Fruit fly (Drosophila melanogaster) whole organism: ENCODE measurements around the gene CG15506.

Source experiments
- CG8478 ChIP-seq: fragments of >200 bp; optimal IDR thresholded peaks from 2 replicates; lab custom pipeline; 2018; ENCODE audit warnings: inconsistent platforms
- Dll ChIP-seq: fragments of >200 bp; optimal IDR thresholded peaks from 2 replicates; lab custom pipeline; 2017
- EcR ChIP-seq, 2 experiments: fragments of >200 bp; optimal IDR thresholded peaks; 2 replicates each; lab custom pipeline; 2017; ENCODE audit warnings: missing biosample characterization in 2 of 2, missing genetic modification characterization in 2 of 2, missing genetic modification reagents in 2 of 2
- pan ChIP-seq: fragments of >200 bp; optimal IDR thresholded peaks from 2 replicates; lab custom pipeline; 2017
- psq ChIP-seq: fragments of >200 bp; optimal IDR thresholded peaks from 2 replicates; lab custom pipeline; 2017
- usp ChIP-seq: fragments of >200 bp; optimal IDR thresholded peaks from 2 replicates; lab custom pipeline; 2017; ENCODE audit warnings: missing biosample characterization, missing genetic modification characterization, mixed read lengths

The CG15506 gene

DNA sequence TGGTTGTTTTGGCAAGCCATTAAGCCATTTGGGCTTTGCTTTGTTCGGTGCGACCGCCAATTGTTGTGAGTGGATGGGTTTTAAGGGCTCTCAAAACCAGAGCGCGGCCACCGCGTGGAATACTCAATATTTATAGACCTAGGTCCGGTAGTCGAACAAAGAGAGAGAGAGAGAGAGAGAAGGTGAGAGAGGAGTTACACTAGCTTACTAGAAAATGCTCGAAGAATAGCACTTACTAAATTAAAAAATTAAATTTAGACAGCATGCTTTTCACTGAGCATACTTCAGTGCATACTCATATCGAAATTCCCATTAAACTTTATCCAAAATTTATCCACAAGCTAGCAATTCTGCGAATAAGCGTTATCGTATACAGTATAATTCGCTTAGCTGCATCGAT is 41.6 kb downstream of the CG15506 start:
- no peak for TF ChIP-seq Dll (lab: Kevin White, UChicago)

DNA sequence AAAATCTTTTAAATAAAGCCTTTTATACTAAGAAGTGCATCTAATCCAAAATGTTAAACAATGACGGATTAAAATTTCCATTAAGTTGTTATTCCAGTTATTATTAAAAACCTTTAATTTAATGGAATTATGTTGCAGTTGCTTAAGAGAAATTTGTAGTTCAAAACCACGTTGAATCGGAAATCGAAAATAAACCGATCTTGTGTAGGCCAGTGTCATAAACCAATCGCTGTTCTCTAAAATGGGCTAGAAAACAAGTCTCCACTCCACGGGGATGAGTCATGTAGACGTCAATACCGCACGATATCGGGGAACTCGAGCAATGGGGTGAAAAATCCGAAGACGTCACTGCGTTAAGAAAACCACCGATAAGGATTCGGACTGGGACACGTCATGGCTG is 43.1 kb downstream of the CG15506 start:
- TF ChIP-seq psq (lab: Kevin White, UChicago) (no peak), EcR (GFP tag; optimal IDR thresholded peaks at IDR 0.05; lab: Kevin White, UChicago) (no peak), pan (lab: Kevin White, UChicago) (no peak), Dll (lab: Kevin White, UChicago) (no peak), CG8478 (lab: Kevin White, UChicago) (no peak), usp (GFP tag; lab: Kevin White, UChicago) (no peak)

DNA sequence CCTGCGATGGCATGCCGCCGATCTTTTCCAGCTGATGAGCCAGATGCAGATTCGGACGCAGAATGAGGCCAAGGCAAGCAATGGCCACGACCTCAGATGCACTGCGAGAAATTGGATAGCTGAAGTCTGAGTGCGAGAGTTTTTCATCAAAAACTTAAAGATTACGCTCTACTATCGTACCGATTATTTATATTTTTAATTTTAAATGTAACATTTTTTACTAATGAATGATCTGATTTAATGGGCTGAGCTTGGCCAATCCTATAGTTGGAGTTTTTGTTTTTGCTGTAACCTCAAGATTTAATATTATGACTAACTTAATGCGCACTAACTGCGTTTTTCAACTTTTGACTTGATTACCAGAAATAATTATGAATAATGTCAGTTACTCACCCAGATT is 43.8 kb downstream of the CG15506 start:
- no peak for TF ChIP-seq Dll (lab: Kevin White, UChicago)
- TF ChIP-seq usp (GFP tag; lab: Kevin White, UChicago): no peak
- no peak for TF ChIP-seq CG8478 (lab: Kevin White, UChicago)
- TF ChIP-seq psq (lab: Kevin White, UChicago): no peak

DNA sequence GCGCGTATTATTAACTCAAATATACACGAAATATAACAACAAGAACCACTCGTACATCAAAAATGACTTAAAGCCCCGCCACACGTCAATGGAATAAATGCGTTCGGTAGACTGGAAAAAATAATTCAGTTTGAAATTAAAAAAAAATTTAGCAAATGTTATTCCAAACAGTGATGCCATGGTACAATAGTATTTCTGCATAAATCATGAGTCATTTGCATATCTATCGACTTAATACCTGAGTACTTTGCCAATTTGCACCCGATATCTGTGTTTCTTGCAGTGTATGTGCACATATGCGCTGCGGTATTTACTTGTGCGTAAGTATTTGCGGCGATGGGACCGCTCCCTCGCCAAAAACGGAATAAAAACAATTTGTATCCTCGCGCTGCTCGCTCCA is 44.7 kb downstream of the CG15506 start:
- no peak for TF ChIP-seq pan (lab: Kevin White, UChicago)
- TF ChIP-seq usp (GFP tag; lab: Kevin White, UChicago): no peak
- TF ChIP-seq EcR (GFP tag; optimal IDR thresholded peaks at IDR 0.05; lab: Kevin White, UChicago): peak in 1 of 2 experiments; percentile 45

DNA sequence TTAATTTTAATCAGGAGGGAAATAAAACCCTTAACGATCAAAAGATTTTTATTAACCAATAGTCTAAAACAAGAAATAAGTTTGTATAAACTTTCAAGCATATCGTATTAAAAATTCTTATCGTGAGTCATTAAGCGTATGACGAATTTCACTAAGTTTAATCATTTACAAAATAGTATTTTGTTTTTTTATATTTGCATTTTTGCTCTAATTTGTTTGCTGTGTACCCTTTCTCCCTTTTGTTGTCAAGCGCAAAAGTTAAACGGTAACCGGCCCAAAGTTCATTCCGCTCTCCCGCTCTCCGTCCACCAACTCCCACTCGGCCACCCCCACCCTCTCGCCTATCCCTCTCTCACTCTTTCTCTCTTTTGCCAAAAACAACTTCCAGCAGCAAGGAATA is 45.3 kb downstream of the CG15506 start:
- TF ChIP-seq psq (lab: Kevin White, UChicago): no peak
- TF ChIP-seq Dll (lab: Kevin White, UChicago): no peak
- TF ChIP-seq usp (GFP tag; lab: Kevin White, UChicago): no peak
- no peak for TF ChIP-seq CG8478 (lab: Kevin White, UChicago)
- no peak for TF ChIP-seq pan (lab: Kevin White, UChicago)
- TF ChIP-seq EcR (GFP tag; optimal IDR thresholded peaks at IDR 0.05; lab: Kevin White, UChicago): peak in 1 of 2 experiments; percentile 32

DNA sequence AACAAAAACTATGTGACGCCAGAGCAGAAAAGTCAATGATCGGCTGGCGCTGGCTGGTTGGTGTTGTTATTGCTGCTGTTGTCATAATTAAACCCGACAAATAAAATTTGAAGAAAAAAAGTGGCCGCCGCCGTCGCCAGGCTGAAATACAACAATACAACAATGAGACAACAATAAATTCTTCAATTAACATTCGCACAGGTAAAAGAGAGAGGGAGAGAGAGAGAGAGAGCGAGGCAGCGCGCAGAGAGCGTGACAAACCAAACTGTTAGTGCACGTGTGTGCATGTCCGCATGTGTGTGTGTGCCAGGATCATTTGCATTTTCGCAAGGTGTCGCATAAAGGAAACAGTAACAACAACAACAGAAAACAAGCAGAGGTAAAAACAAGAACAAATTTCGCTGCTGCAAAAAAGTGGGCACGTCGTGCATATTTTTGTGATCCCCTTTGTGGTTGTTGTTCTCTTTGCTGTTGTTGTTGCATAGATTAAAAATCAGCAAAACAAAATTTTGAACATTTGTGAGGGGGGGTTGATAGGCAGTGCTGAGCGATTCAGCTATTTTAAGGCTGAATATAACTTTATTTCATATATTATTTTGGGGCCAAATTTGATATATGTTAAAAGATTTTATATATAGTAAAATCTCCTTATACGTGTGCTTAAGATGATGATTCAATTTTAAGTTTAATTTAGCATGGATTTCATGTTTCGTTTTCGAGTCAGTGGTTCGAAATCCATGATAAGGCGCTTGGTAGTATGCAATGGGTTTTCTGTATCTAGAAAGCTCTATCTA is 46.0 kb downstream of the CG15506 start:
- TF ChIP-seq Dll (lab: Kevin White, UChicago) (peak; percentile 84), CG8478 (lab: Kevin White, UChicago) (no peak), pan (lab: Kevin White, UChicago) (no peak), psq (lab: Kevin White, UChicago) (no peak)

DNA sequence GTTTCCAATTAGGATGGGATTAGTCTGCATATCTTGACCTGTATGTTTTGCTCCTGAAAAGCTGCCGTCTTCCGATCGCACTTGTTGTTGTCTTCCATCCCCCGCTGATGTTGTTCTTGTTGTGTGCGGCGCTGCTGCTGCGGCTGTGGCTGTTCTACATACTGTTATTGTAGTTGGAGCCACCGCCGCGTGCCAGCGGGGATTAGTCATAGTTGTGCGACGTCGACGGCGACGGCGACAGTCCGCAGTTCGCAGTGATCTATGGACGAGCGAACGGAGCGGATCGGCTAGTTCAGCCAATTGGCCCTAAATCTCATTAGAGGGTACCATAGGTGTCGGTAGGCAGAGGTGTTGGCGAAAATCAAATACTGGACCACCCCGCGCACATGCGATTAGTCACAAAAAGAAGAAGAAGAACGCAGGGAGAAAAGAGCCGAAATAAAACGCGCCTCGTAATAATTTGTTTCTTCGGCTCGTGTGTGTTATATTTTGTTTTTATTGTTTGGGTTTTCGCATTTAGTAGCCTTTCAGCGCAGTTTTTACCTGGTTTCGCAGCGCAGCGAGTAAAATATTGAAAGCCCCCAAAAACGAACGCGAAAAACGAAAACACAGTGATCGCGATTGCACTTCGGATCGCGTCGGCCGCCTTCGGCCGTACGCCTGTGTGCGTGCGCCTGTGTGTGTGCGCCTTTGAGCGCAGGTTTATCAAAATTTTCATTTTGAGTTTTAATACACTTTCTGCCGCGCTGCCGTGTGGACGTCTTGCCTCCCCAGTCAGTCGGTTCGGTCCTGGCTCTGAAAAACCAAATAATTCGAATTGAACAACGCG is 47.0 kb downstream of the CG15506 start, which contains the start of gene kay:
TSS of gene kay (plus strand) at position 729 of the 829 bp plus-strand sequence.
- TF ChIP-seq pan (lab: Kevin White, UChicago) (no peak), Dll (lab: Kevin White, UChicago) (no peak), EcR (GFP tag; optimal IDR thresholded peaks at IDR 0.05; lab: Kevin White, UChicago) (no peak), usp (GFP tag; lab: Kevin White, UChicago) (no peak), CG8478 (lab: Kevin White, UChicago) (no peak), psq (lab: Kevin White, UChicago) (no peak)

DNA sequence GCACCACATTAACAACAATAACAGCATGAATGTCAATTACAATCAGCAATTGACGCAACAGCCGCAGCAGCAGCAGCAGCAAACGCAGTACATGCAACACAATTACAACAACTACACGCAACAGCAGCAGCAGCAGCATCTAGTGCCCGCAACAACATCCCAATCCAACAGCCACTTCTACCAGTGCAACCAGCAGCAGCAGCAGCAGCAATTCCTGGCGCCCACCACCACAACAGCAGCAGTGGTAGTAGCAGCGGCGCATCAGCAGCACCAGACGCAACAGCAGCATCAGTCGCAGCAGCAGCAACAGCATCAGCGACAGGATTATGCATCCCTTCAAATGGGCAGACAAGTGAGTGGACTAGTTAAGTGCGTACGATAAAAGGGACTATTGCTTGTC is 48.8 kb downstream of the CG15506 start:
- no peak for TF ChIP-seq usp (GFP tag; lab: Kevin White, UChicago)
- TF ChIP-seq pan (lab: Kevin White, UChicago): no peak
- no peak for TF ChIP-seq psq (lab: Kevin White, UChicago)
- TF ChIP-seq CG8478 (lab: Kevin White, UChicago): no peak
- no peak for TF ChIP-seq EcR (GFP tag; optimal IDR thresholded peaks at IDR 0.05; lab: Kevin White, UChicago)
- no peak for TF ChIP-seq Dll (lab: Kevin White, UChicago)

DNA sequence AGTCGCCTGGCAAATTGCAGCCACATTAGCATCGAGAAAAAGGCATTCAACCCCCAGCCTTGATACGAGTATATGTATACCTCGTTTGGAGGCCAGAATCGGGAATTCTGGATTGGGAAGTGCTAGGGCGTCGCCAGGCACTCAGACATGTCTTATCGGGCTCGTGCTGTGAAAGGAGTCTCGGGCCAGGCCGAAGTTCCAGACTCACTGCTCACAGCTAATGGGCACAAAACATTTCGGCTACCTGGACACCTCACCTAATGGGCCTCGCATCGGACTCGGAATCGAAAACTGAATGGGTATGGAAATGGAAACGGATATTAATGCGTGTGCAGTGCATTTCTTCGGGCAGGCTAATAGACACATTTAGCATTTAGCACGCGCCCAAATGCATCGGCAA is 52.5 kb downstream of the CG15506 start:
- TF ChIP-seq pan (lab: Kevin White, UChicago) (no peak), CG8478 (lab: Kevin White, UChicago) (no peak), Dll (lab: Kevin White, UChicago) (no peak), EcR (GFP tag; optimal IDR thresholded peaks at IDR 0.05; lab: Kevin White, UChicago) (no peak), usp (GFP tag; lab: Kevin White, UChicago) (no peak), psq (lab: Kevin White, UChicago) (no peak)

DNA sequence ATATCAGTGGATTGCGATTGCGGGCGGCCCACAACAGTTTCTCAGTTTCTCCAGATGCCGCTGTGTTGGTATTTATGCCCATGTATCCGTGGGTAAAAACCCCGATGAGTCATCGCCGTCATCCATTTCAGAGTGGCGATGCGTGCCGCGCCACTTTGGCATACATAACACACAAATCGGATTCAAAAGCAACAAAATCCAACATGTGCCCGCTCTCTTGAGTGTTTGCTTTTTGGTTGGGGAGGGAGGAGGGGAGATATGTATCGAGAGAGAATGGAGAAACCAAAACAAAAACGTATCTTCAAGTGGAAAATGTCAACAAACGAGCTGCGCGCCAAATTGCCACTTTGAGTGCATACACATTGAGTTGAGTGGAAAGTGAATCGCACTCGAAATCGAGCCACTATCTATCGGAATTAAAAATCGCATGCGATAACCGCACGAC is 53.2 kb downstream of the CG15506 start:
- TF ChIP-seq Dll (lab: Kevin White, UChicago) (no peak), psq (lab: Kevin White, UChicago) (no peak), pan (lab: Kevin White, UChicago) (no peak), EcR (GFP tag; optimal IDR thresholded peaks at IDR 0.05; lab: Kevin White, UChicago) (no peak), usp (GFP tag; lab: Kevin White, UChicago) (no peak), CG8478 (lab: Kevin White, UChicago) (no peak)
